Worm (Caenorhabditis elegans) whole organism, L4 larva: ENCODE measurements around the gene T21C9.13.
A peak's percentile ranks its signal among the peaks of the same experiment; 100 is the strongest.

Experiments used
- F37D6.2 ChIP-seq: sonication (generic microtip); optimal IDR thresholded peaks from 2 replicates; lab custom pipeline; 2016; ENCODE audit warnings: mild to moderate bottlenecking, missing genetic modification characterization, missing compliant biosample characterization
- F49E8.2 ChIP-seq: sonication (generic microtip); optimal IDR thresholded peaks from 2 replicates; lab custom pipeline; 2016; ENCODE audit warnings: missing compliant biosample characterization, mild to moderate bottlenecking, missing genetic modification characterization, borderline replicate concordance
- T20F7.1 ChIP-seq: fragments of 200-800 bp; sonication (Bioruptor generic); optimal IDR thresholded peaks from 2 replicates; lab custom pipeline; 2018; ENCODE audit warnings: mild to moderate bottlenecking, missing genetic modification characterization, missing compliant biosample characterization
- ZK337.2 ChIP-seq: fragments of 200-800 bp; sonication (Bioruptor generic); IDR thresholded peaks from 2 replicates; pipeline ENCODE4 v1.3.6; 2022; ENCODE audit warnings: missing genetic modification reagents, missing genetic modification characterization, missing compliant biosample characterization
- ama-1 ChIP-seq: fragments of 150-350 bp; optimal IDR thresholded peaks from 2 replicates; lab custom pipeline; 2014; ENCODE audit warnings: inconsistent platforms, mixed read lengths
- attf-4 ChIP-seq: sonication (generic microtip); optimal IDR thresholded peaks from 3 replicates; lab custom pipeline; 2017; ENCODE audit warnings: missing biosample characterization, missing genetic modification characterization
- ceh-20 ChIP-seq: fragments of 200-800 bp; sonication (Bioruptor generic); IDR thresholded peaks from 2 replicates; pipeline ENCODE4 v1.3.6; 2022; ENCODE audit warnings: missing genetic modification reagents, missing genetic modification characterization, missing compliant biosample characterization
- ceh-44 ChIP-seq: fragments of 200-800 bp; sonication (Bioruptor generic); IDR thresholded peaks from 2 replicates; pipeline ENCODE4 v1.3.6; 2022; ENCODE audit warnings: missing genetic modification reagents, missing genetic modification characterization, missing compliant biosample characterization
- ceh-82 ChIP-seq: sonication (generic microtip); optimal IDR thresholded peaks from 2 replicates; lab custom pipeline; 2017; ENCODE audit warnings: missing biosample characterization, missing genetic modification characterization
- cey-2 ChIP-seq: sonication (generic microtip); optimal IDR thresholded peaks from 3 replicates; lab custom pipeline; 2017; ENCODE audit warnings: missing genetic modification characterization, mild to moderate bottlenecking, missing compliant biosample characterization, antibody characterized with exemption, borderline replicate concordance; ENCODE audit not compliant: insufficient read depth
- ctbp-1 ChIP-seq: fragments of 200-800 bp; sonication (Bioruptor generic); IDR thresholded peaks from 2 replicates; pipeline ENCODE4 v1.3.6; 2022; ENCODE audit warnings: missing genetic modification reagents, missing genetic modification characterization, missing compliant biosample characterization
- daf-12 ChIP-seq: fragments of 150-350 bp; optimal IDR thresholded peaks from 2 replicates; lab custom pipeline; 2014; ENCODE audit warnings: missing biosample characterization, missing genetic modification reagents, missing genetic modification characterization
- daf-16 ChIP-seq, 3 experiments: sonication (generic microtip); optimal IDR thresholded peaks; 2 replicates each; lab custom pipeline; 2016 to 2017; ENCODE audit warnings: missing genetic modification characterization in 3 of 3, missing genetic modification reagents in 3 of 3, mild to moderate bottlenecking in 2 of 3, missing compliant biosample characterization in 2 of 3, missing biosample characterization in 1 of 3, moderate library complexity in 1 of 3
- dmd-6 ChIP-seq: fragments of 200-800 bp; sonication (Bioruptor generic); IDR thresholded peaks from 2 replicates; pipeline ENCODE4 v1.3.6; 2022; ENCODE audit warnings: missing genetic modification reagents, missing genetic modification characterization, missing compliant biosample characterization
- dmd-8 ChIP-seq: fragments of 200-800 bp; sonication (Bioruptor generic); IDR thresholded peaks from 2 replicates; pipeline ENCODE4 v1.3.6; 2022; ENCODE audit warnings: missing genetic modification characterization, missing compliant biosample characterization
- dmd-9 ChIP-seq: fragments of 200-800 bp; sonication (Bioruptor generic); IDR thresholded peaks from 2 replicates; pipeline ENCODE4 v1.3.6; 2022; ENCODE audit warnings: missing genetic modification reagents, missing genetic modification characterization, missing compliant biosample characterization
- duxl-1 ChIP-seq: sonication (generic microtip); optimal IDR thresholded peaks from 2 replicates; lab custom pipeline; 2016; ENCODE audit warnings: mild to moderate bottlenecking, missing genetic modification characterization, moderate library complexity, missing compliant biosample characterization; ENCODE audit not compliant: poor library complexity
- dve-1 ChIP-seq: sonication (generic microtip); optimal IDR thresholded peaks from 2 replicates; lab custom pipeline; 2017; ENCODE audit warnings: antibody characterized with exemption, mild to moderate bottlenecking, missing genetic modification characterization, missing compliant biosample characterization; ENCODE audit not compliant: insufficient read depth
- egl-27 ChIP-seq: sonication (generic microtip); optimal IDR thresholded peaks from 3 replicates; lab custom pipeline; 2017; ENCODE audit warnings: missing biosample characterization, missing genetic modification reagents, missing genetic modification characterization
- egl-43 ChIP-seq: fragments of 200-800 bp; sonication (Bioruptor generic); IDR thresholded peaks from 2 replicates; pipeline ENCODE4 v1.3.6; 2022; ENCODE audit warnings: missing genetic modification reagents, missing genetic modification characterization, missing compliant biosample characterization
- fkh-10 ChIP-seq: fragments of 150-350 bp; optimal IDR thresholded peaks from 2 replicates; lab custom pipeline; 2014; ENCODE audit warnings: missing biosample characterization, missing genetic modification reagents, missing genetic modification characterization
- fos-1 ChIP-seq: fragments of 150-350 bp; optimal IDR thresholded peaks from 2 replicates; lab custom pipeline; 2014; ENCODE audit warnings: missing biosample characterization, missing genetic modification characterization
- gei-8 ChIP-seq: fragments of 200-800 bp; sonication (Bioruptor generic); optimal IDR thresholded peaks from 2 replicates; lab custom pipeline; 2018; ENCODE audit warnings: mild to moderate bottlenecking, missing genetic modification characterization, missing compliant biosample characterization
- lim-7 ChIP-seq: fragments of 200-800 bp; sonication (Bioruptor generic); IDR thresholded peaks from 2 replicates; pipeline ENCODE4 v1.3.6; 2022; ENCODE audit warnings: missing genetic modification characterization, missing compliant biosample characterization
- lin-15B ChIP-seq: fragments of 150-350 bp; sonication (generic microtip); optimal IDR thresholded peaks from 3 replicates; lab custom pipeline; 2014; ENCODE audit warnings: missing biosample characterization, missing genetic modification characterization
- mes-2 ChIP-seq: sonication (generic microtip); optimal IDR thresholded peaks from 2 replicates; lab custom pipeline; 2016; ENCODE audit warnings: missing genotype, mild to moderate bottlenecking, missing genetic modification characterization, missing compliant biosample characterization; ENCODE audit not compliant: poor library complexity, severe bottlenecking
- nhr-102 ChIP-seq: sonication (generic microtip); optimal IDR thresholded peaks from 2 replicates; lab custom pipeline; 2016; ENCODE audit warnings: mild to moderate bottlenecking, missing genetic modification characterization, moderate library complexity, missing compliant biosample characterization
- nhr-25 ChIP-seq: sonication (generic microtip); optimal IDR thresholded peaks from 2 replicates; lab custom pipeline; 2017; ENCODE audit warnings: missing genetic modification characterization, mild to moderate bottlenecking, missing compliant biosample characterization, antibody characterized with exemption, moderate library complexity, borderline replicate concordance; ENCODE audit not compliant: insufficient read depth
- nhr-28 ChIP-seq: fragments of 150-350 bp; optimal IDR thresholded peaks from 2 replicates; lab custom pipeline; 2014; ENCODE audit warnings: missing biosample characterization, missing genetic modification characterization
- nhr-41 ChIP-seq: fragments of 200-800 bp; sonication (Bioruptor generic); IDR thresholded peaks from 2 replicates; pipeline ENCODE4 v1.3.6; 2022; ENCODE audit warnings: missing genetic modification reagents, missing genetic modification characterization, missing compliant biosample characterization
- pha-4 ChIP-seq, 2 experiments: fragments of 150-350 bp in 1 of 2; fragments of 200-800 bp in 1 of 2; sonication (Bioruptor generic) in 1 of 2; IDR thresholded peaks in 1 of 2; optimal IDR thresholded peaks in 1 of 2; 2 replicates each; pipeline versions ENCODE4 v1.3.6 to Lab custom; 2014 to 2022; ENCODE audit warnings: missing genetic modification characterization in 2 of 2, missing genetic modification reagents in 2 of 2, missing biosample characterization in 1 of 2, missing compliant biosample characterization in 1 of 2
- rbr-2 ChIP-seq: sonication (generic microtip); optimal IDR thresholded peaks from 2 replicates; lab custom pipeline; 2016; ENCODE audit warnings: missing genotype, missing genetic modification characterization, missing compliant biosample characterization
- saeg-2 ChIP-seq: fragments of 200-800 bp; sonication (Bioruptor generic); IDR thresholded peaks from 2 replicates; pipeline ENCODE4 v1.3.6; 2022; ENCODE audit warnings: missing genetic modification reagents, missing genetic modification characterization, missing compliant biosample characterization
- sdz-12 ChIP-seq: fragments of 200-800 bp; sonication (Bioruptor generic); optimal IDR thresholded peaks from 2 replicates; lab custom pipeline; 2018; ENCODE audit warnings: mild to moderate bottlenecking, missing genetic modification characterization, missing compliant biosample characterization
- unc-39 ChIP-seq: sonication (generic microtip); optimal IDR thresholded peaks from 2 replicates; lab custom pipeline; 2017; ENCODE audit warnings: missing biosample characterization, missing genetic modification characterization
- unc-62 ChIP-seq, 3 experiments: fragments of 150-350 bp in 1 of 3; sonication (generic microtip); optimal IDR thresholded peaks in 2 of 3; peaks in 1 of 3; 1 replicate in 1 of 3; 2 replicates in 2 of 3; lab custom pipeline; 2014 to 2017; ENCODE audit warnings: missing biosample characterization in 3 of 3, missing genetic modification characterization in 3 of 3, missing genetic modification reagents in 3 of 3, missing genotype in 1 of 3
- zag-1 ChIP-seq: fragments of 150-350 bp; optimal IDR thresholded peaks from 2 replicates; lab custom pipeline; 2014; ENCODE audit warnings: missing biosample characterization, missing genetic modification characterization
- zfp-2 ChIP-seq: sonication (generic microtip); optimal IDR thresholded peaks from 2 replicates; lab custom pipeline; 2016; ENCODE audit warnings: mild to moderate bottlenecking, missing genetic modification characterization, missing compliant biosample characterization

Gene T21C9.13

ce11 chrV:10589774-10590528, 7.1 kb upstream of the T21C9.13 start, which contains the start of gene ttr-23 (continued):
- TF ChIP-seq dmd-8, result no peak
- TF ChIP-seq ctbp-1 (GFP tag; lab: Robert Waterston, UW), result no peak
- no peak for TF ChIP-seq cey-2 (tag; lab: Kevin White, UChicago)
- 0 out of 2 replicates have a peak, but pooled peaks have one; percentile 18 for TF ChIP-seq dmd-6 (GFP tag; lab: Robert Waterston, UW)
- no peak for TF ChIP-seq sdz-12 (GFP tag; lab: Kevin White, UChicago)
- no peak for TF ChIP-seq zfp-2
- TF ChIP-seq pha-4 (GFP tag; IDR thresholded peaks at IDR 0.05; lab: Robert Waterston, UW), result no peak
- no peak for TF ChIP-seq pha-4 (tag; optimal IDR thresholded peaks at IDR 0.05; lab: Kevin White, UChicago)
- TF ChIP-seq F49E8.2 (tag; lab: Kevin White, UChicago), result no peak
- peak in 1 of 2 experiments; percentile 95 for TF ChIP-seq unc-62 (GFP tag; optimal IDR thresholded peaks at IDR 0.05 in 1 of 2; lab: Kevin White, UChicago)
- TF ChIP-seq unc-62 (tag; optimal IDR thresholded peaks at IDR 0.05; lab: Kevin White, UChicago), result no peak
- TF ChIP-seq saeg-2 (GFP tag; lab: Robert Waterston, UW), result no peak
- TF ChIP-seq F37D6.2 (tag; lab: Kevin White, UChicago), result no peak
- TF ChIP-seq mes-2 (tag; lab: Kevin White, UChicago), result no peak
- TF ChIP-seq attf-4 (tag; lab: Kevin White, UChicago), result no peak
- TF ChIP-seq ceh-20 (GFP tag; lab: Robert Waterston, UW), result no peak
- TF ChIP-seq fos-1 (tag; lab: Kevin White, UChicago), result no peak
- no peak for TF ChIP-seq ZK337.2
- TF ChIP-seq nhr-41 (GFP tag; lab: Robert Waterston, UW), result no peak
- no peak for TF ChIP-seq lim-7 (GFP tag; lab: Robert Waterston, UW)
- no peak for TF ChIP-seq unc-39
- no peak for TF ChIP-seq egl-43 (GFP tag; lab: Robert Waterston, UW)
- TF ChIP-seq rbr-2, result no peak
- TF ChIP-seq ceh-82 (tag; lab: Kevin White, UChicago), result no peak
- TF ChIP-seq zag-1 (tag; lab: Kevin White, UChicago), result no peak
- no peak for TF ChIP-seq fkh-10 (GFP tag; lab: Kevin White, UChicago)
- peak; percentile 49 for TF ChIP-seq nhr-28
- no peak for TF ChIP-seq nhr-25 (tag; lab: Kevin White, UChicago)
- TF ChIP-seq dmd-9, result no peak
- no peak for TF ChIP-seq duxl-1 (tag; lab: Kevin White, UChicago)
- TF ChIP-seq ama-1 (lab: Kevin White, UChicago), result no peak
- TF ChIP-seq egl-27 (tag; lab: Kevin White, UChicago), result no peak
- TF ChIP-seq daf-16 (GFP tag; optimal IDR thresholded peaks at IDR 0.05; lab: Kevin White, UChicago), result no peak
- TF ChIP-seq daf-16 (tag; optimal IDR thresholded peaks at IDR 0.05; lab: Kevin White, UChicago), result peak; percentile 50
- TF ChIP-seq nhr-102 (tag; lab: Kevin White, UChicago), result peak; percentile 4
- TF ChIP-seq gei-8, result no peak
- TF ChIP-seq dve-1, result peak; percentile 78
- no peak for TF ChIP-seq ceh-44 (GFP tag; lab: Robert Waterston, UW)
- no peak for TF ChIP-seq daf-12
- TF ChIP-seq T20F7.1 (GFP tag; lab: Kevin White, UChicago), result peak; percentile 21

- TF ChIP-seq unc-39, result no peak
- TF ChIP-seq lin-15B (tag; lab: Kevin White, UChicago), result no peak
Observed at ce11 chrV:10592479-10592878, 4.6 kb upstream of the T21C9.13 start, which contains the start of gene T21C9.9. T21C9.9 (minus strand) TSS chrV:10592579.
